Fruit fly (Drosophila melanogaster) whole organism, embryonic: Measurements from ENCODE around the gene Mst36Fb.

Experiments used
- Asciz ChIP-seq: fragments of 200-800 bp; sonication (Bioruptor generic); optimal IDR thresholded peaks from 2 replicates; lab custom pipeline; 2017; ENCODE audit warnings: missing biosample characterization, mild to moderate bottlenecking, missing genetic modification characterization, missing genetic modification reagents
- Bteb2 ChIP-seq: fragments of 200-800 bp; sonication (Bioruptor generic); optimal IDR thresholded peaks from 2 replicates; lab custom pipeline; 2016; ENCODE audit warnings: missing biosample characterization, missing genetic modification characterization
- CG10431 ChIP-seq: fragments of 200-800 bp; sonication (Bioruptor generic); optimal IDR thresholded peaks from 3 replicates; lab custom pipeline; 2018; ENCODE audit warnings: missing biosample characterization, mild to moderate bottlenecking, missing genetic modification characterization
- CG11398 ChIP-seq: fragments of 200-800 bp; sonication (Bioruptor generic); optimal IDR thresholded peaks from 2 replicates; lab custom pipeline; 2016; ENCODE audit warnings: missing biosample characterization, missing genetic modification characterization
- CG13775 ChIP-seq: fragments of 200-800 bp; sonication (Bioruptor generic); optimal IDR thresholded peaks from 3 replicates; lab custom pipeline; 2017; ENCODE audit warnings: missing biosample characterization, mild to moderate bottlenecking, missing genetic modification characterization
- CG14050 ChIP-seq: fragments of 200-800 bp; sonication (Bioruptor generic); IDR thresholded peaks from 3 replicates; pipeline ENCODE4 v1.3.6; 2022; ENCODE audit warnings: missing biosample characterization, missing genetic modification characterization
- CG1603 ChIP-seq: fragments of 200-800 bp; sonication (Bioruptor generic); optimal IDR thresholded peaks from 2 replicates; lab custom pipeline; 2019; ENCODE audit warnings: missing biosample characterization, mild to moderate bottlenecking, missing genetic modification characterization, moderate library complexity
- CG16863 ChIP-seq: fragments of 200-800 bp; sonication (Bioruptor generic); optimal IDR thresholded peaks from 3 replicates; lab custom pipeline; 2016; ENCODE audit warnings: missing biosample characterization, missing genetic modification characterization
- CG30431 ChIP-seq: fragments of 200-800 bp; sonication (Bioruptor generic); optimal IDR thresholded peaks from 2 replicates; lab custom pipeline; 2017; ENCODE audit warnings: missing biosample characterization, missing genetic modification characterization
- CG3726 ChIP-seq: fragments of 200-800 bp; sonication (Bioruptor generic); IDR thresholded peaks from 3 replicates; pipeline ENCODE4, ENCODE4 v1.3.6; 2022; ENCODE audit warnings: missing biosample characterization, missing genetic modification characterization
- CG3838 ChIP-seq: fragments of 200-800 bp; sonication (Bioruptor generic); optimal IDR thresholded peaks from 3 replicates; lab custom pipeline; 2016; ENCODE audit warnings: missing biosample characterization, missing genetic modification characterization
- CG42726 ChIP-seq: fragments of 200-800 bp; sonication (Bioruptor generic); IDR thresholded peaks from 2 replicates; pipeline ENCODE4 v1.3.6; 2022; ENCODE audit warnings: missing biosample characterization, missing genetic modification characterization; ENCODE audit not compliant: partially characterized antibody
- CG5180 ChIP-seq: fragments of 200-800 bp; sonication (Bioruptor generic); optimal IDR thresholded peaks from 3 replicates; lab custom pipeline; 2017; ENCODE audit warnings: missing biosample characterization, missing genetic modification characterization, mild to moderate bottlenecking, moderate library complexity, missing genetic modification reagents
- CG6791 ChIP-seq: fragments of 200-800 bp; sonication (Bioruptor generic); IDR thresholded peaks from 3 replicates; pipeline ENCODE4 v1.3.6; 2022; ENCODE audit warnings: missing biosample characterization, missing genetic modification characterization; ENCODE audit not compliant: partially characterized antibody
- CG6854 ChIP-seq: fragments of 200-800 bp; sonication (Bioruptor generic); optimal IDR thresholded peaks from 3 replicates; lab custom pipeline; 2017; ENCODE audit warnings: missing biosample characterization, mild to moderate bottlenecking, missing genetic modification characterization
- CG7839 ChIP-seq: fragments of 200-800 bp; sonication (Bioruptor generic); optimal IDR thresholded peaks from 3 replicates; lab custom pipeline; 2018; ENCODE audit warnings: missing biosample characterization, mild to moderate bottlenecking, missing genetic modification characterization, moderate library complexity
- CG8765 ChIP-seq: fragments of 200-800 bp; sonication (Bioruptor generic); IDR thresholded peaks from 2 replicates; pipeline ENCODE4 v1.3.6; 2022; ENCODE audit warnings: missing biosample characterization, missing genetic modification characterization
- CG9215 ChIP-seq: fragments of 200-800 bp; sonication (Bioruptor generic); IDR thresholded peaks from 2 replicates; pipeline ENCODE4 v1.3.6; 2022; ENCODE audit warnings: missing biosample characterization, missing genetic modification characterization
- CG9437 ChIP-seq: fragments of 200-800 bp; sonication (Bioruptor generic); optimal IDR thresholded peaks from 2 replicates; lab custom pipeline; 2018; ENCODE audit warnings: missing biosample characterization, mild to moderate bottlenecking, missing genetic modification characterization
- CG9609 ChIP-seq: fragments of 200-800 bp; sonication (Bioruptor generic); optimal IDR thresholded peaks from 3 replicates; lab custom pipeline; 2016; ENCODE audit warnings: missing biosample characterization, missing genetic modification characterization
- Chrac-16 ChIP-seq: fragments of 200-800 bp; sonication (Bioruptor generic); optimal IDR thresholded peaks from 3 replicates; lab custom pipeline; 2016; ENCODE audit warnings: missing biosample characterization, missing genetic modification characterization
- Dll ChIP-seq: fragments of 200-800 bp; sonication (Bioruptor generic); IDR thresholded peaks from 4 replicates; pipeline ENCODE4 v1.3.6; 2022; ENCODE audit warnings: missing biosample characterization, missing genetic modification characterization; ENCODE audit not compliant: partially characterized antibody
- Doc2 ChIP-seq: fragments of 200-800 bp; sonication (Bioruptor generic); IDR thresholded peaks from 2 replicates; pipeline ENCODE4 v1.3.6; 2022; ENCODE audit warnings: missing biosample characterization, missing genetic modification characterization
- E2f2 ChIP-seq: fragments of 200-800 bp; sonication (Bioruptor generic); IDR thresholded peaks from 2 replicates; pipeline ENCODE4 v1.3.6; 2022; ENCODE audit warnings: missing biosample characterization, missing genetic modification characterization
- Nf-YB ChIP-seq: fragments of 200-800 bp; sonication (Bioruptor generic); optimal IDR thresholded peaks from 3 replicates; lab custom pipeline; 2019; ENCODE audit warnings: missing biosample characterization, mild to moderate bottlenecking, missing genetic modification characterization, moderate library complexity
- Nf-YC ChIP-seq: fragments of 200-800 bp; optimal IDR thresholded peaks from 3 replicates; lab custom pipeline; 2019; ENCODE audit warnings: missing biosample characterization, mild to moderate bottlenecking, missing genetic modification characterization, moderate library complexity
- Oaz ChIP-seq: fragments of 200-800 bp; sonication (Bioruptor generic); IDR thresholded peaks from 2 replicates; pipeline ENCODE4 v1.3.6; 2022; ENCODE audit warnings: missing biosample characterization, missing genetic modification characterization
- Sox102F ChIP-seq: fragments of 200-800 bp; sonication (Bioruptor generic); optimal IDR thresholded peaks from 2 replicates; lab custom pipeline; 2018; ENCODE audit warnings: missing biosample characterization, mild to moderate bottlenecking, missing genetic modification characterization, moderate library complexity
- ato ChIP-seq: fragments of 200-800 bp; sonication (Bioruptor generic); IDR thresholded peaks from 2 replicates; pipeline ENCODE4 v1.3.6; 2022; ENCODE audit warnings: missing biosample characterization, missing genetic modification characterization; ENCODE audit not compliant: partially characterized antibody
- bbx ChIP-seq: fragments of 200-800 bp; sonication (Bioruptor generic); IDR thresholded peaks from 2 replicates; pipeline ENCODE4 v1.3.6; 2022; ENCODE audit warnings: missing biosample characterization, missing genetic modification characterization; ENCODE audit not compliant: partially characterized antibody
- bowl ChIP-seq: fragments of 200-800 bp; sonication (Bioruptor generic); IDR thresholded peaks from 2 replicates; pipeline ENCODE4 v1.3.6; 2022; ENCODE audit warnings: missing biosample characterization, missing genetic modification characterization
- chinmo ChIP-seq: fragments of 200-800 bp; sonication (Bioruptor generic); IDR thresholded peaks from 4 replicates; pipeline ENCODE4 v1.3.6; 2022; ENCODE audit warnings: missing biosample characterization, missing genetic modification characterization; ENCODE audit not compliant: partially characterized antibody
- danr ChIP-seq: fragments of 200-800 bp; sonication (Bioruptor generic); IDR thresholded peaks from 2 replicates; pipeline ENCODE4 v1.3.6; 2022; ENCODE audit warnings: missing biosample characterization, missing genetic modification characterization
- dimm ChIP-seq: fragments of 200-800 bp; sonication (Bioruptor generic); IDR thresholded peaks from 2 replicates; pipeline ENCODE4 v1.3.6; 2022; ENCODE audit warnings: missing biosample characterization, missing genetic modification characterization
- dmrt11E ChIP-seq: fragments of 200-800 bp; sonication (Bioruptor generic); optimal IDR thresholded peaks from 3 replicates; lab custom pipeline; 2018; ENCODE audit warnings: missing biosample characterization, mild to moderate bottlenecking, missing genetic modification characterization, moderate library complexity
- grau ChIP-seq: fragments of 200-800 bp; optimal IDR thresholded peaks from 3 replicates; lab custom pipeline; 2019; ENCODE audit warnings: missing biosample characterization, mild to moderate bottlenecking, missing genetic modification characterization, moderate library complexity
- lilli ChIP-seq: fragments of 200-800 bp; sonication (Bioruptor generic); optimal IDR thresholded peaks from 3 replicates; lab custom pipeline; 2016; ENCODE audit warnings: missing biosample characterization, missing genetic modification characterization
- nerfin-1 ChIP-seq: fragments of 200-800 bp; sonication (Bioruptor generic); optimal IDR thresholded peaks from 3 replicates; lab custom pipeline; 2019; ENCODE audit warnings: missing biosample characterization, mild to moderate bottlenecking, missing genetic modification characterization, moderate library complexity
- otp ChIP-seq: fragments of 200-800 bp; sonication (Bioruptor generic); IDR thresholded peaks from 3 replicates; pipeline ENCODE4, ENCODE4 v1.3.6; 2022; ENCODE audit warnings: missing biosample characterization, missing genetic modification characterization
- pho ChIP-seq: fragments of 200-800 bp; sonication (Bioruptor generic); optimal IDR thresholded peaks from 2 replicates; lab custom pipeline; 2016; ENCODE audit warnings: missing biosample characterization, missing genetic modification characterization
- phol ChIP-seq: fragments of 200-800 bp; sonication (Bioruptor generic); optimal IDR thresholded peaks from 3 replicates; lab custom pipeline; 2018; ENCODE audit warnings: missing biosample characterization, mild to moderate bottlenecking, missing genetic modification characterization, moderate library complexity
- scrt ChIP-seq: fragments of 200-800 bp; sonication (Bioruptor generic); optimal IDR thresholded peaks from 2 replicates; lab custom pipeline; 2018; ENCODE audit warnings: missing biosample characterization, mild to moderate bottlenecking, missing genetic modification characterization, moderate library complexity
- slou ChIP-seq: fragments of 200-800 bp; sonication (Bioruptor generic); optimal IDR thresholded peaks from 3 replicates; lab custom pipeline; 2016; ENCODE audit warnings: missing biosample characterization, missing genetic modification characterization
- sob ChIP-seq: fragments of 200-800 bp; sonication (Bioruptor generic); IDR thresholded peaks from 2 replicates; pipeline ENCODE4 v1.3.6; 2022; ENCODE audit warnings: missing biosample characterization, missing genetic modification characterization
- stwl ChIP-seq: fragments of 200-800 bp; sonication (Bioruptor generic); optimal IDR thresholded peaks from 3 replicates; lab custom pipeline; 2018; ENCODE audit warnings: missing biosample characterization, mild to moderate bottlenecking, missing genetic modification characterization, moderate library complexity
- trh ChIP-seq: fragments of 200-800 bp; sonication (Bioruptor generic); optimal IDR thresholded peaks from 2 replicates; lab custom pipeline; 2016; ENCODE audit warnings: missing biosample characterization, missing genetic modification characterization
- ttk ChIP-seq: fragments of 200-800 bp; sonication (Bioruptor generic); IDR thresholded peaks from 2 replicates; pipeline ENCODE4 v2.1.2; 2022; ENCODE audit warnings: missing biosample characterization, missing genetic modification characterization
- tup ChIP-seq: fragments of 200-800 bp; sonication (Bioruptor generic); optimal IDR thresholded peaks from 2 replicates; lab custom pipeline; 2016; ENCODE audit warnings: missing biosample characterization, mild to moderate bottlenecking, missing genetic modification characterization, moderate library complexity
- vnd ChIP-seq: fragments of 200-800 bp; sonication (Bioruptor generic); IDR thresholded peaks from 3 replicates; pipeline ENCODE4 v1.3.6; 2022; ENCODE audit warnings: missing biosample characterization, missing genetic modification characterization; ENCODE audit not compliant: partially characterized antibody
- wek ChIP-seq: fragments of 200-800 bp; sonication (Bioruptor generic); optimal IDR thresholded peaks from 3 replicates; lab custom pipeline; 2018; ENCODE audit warnings: missing biosample characterization, mild to moderate bottlenecking, missing genetic modification characterization, moderate library complexity
- zen2 ChIP-seq: fragments of 200-800 bp; sonication (Bioruptor generic); IDR thresholded peaks from 3 replicates; pipeline ENCODE4 v1.3.6; 2022; ENCODE audit warnings: missing biosample characterization, missing genetic modification characterization; ENCODE audit not compliant: partially characterized antibody

Gene Mst36Fb

DNA sequence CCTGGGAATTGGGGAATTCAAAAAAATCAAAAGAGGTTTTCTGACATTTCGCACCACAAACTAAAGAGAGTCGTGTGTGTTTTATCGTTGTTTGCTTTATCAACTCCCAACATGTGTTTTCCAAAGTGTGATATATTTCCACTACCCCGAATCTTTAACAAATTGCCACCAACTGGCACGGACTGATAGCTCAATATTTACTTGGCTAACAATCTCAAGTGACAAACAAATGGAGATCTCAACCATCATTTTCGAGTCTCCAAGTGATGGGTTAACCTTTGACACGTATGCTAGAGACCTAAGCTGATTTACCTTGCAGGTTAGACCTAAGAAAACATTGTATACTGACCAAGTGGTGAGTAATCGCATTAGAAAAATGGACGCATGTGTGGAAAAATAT is 49.4 kb downstream of the Mst36Fb start:
- no peak for TF ChIP-seq CG9609
- no peak for TF ChIP-seq Oaz (GFP tag; lab: Robert Waterston, UW)
- no peak for TF ChIP-seq Doc2 (GFP tag; lab: Robert Waterston, UW)
- no peak for TF ChIP-seq CG9437 (GFP tag; lab: Kevin White, UChicago)
- TF ChIP-seq pho (GFP tag; lab: Kevin White, UChicago), result no peak
- TF ChIP-seq Asciz (GFP tag; lab: Kevin White, UChicago), result no peak
- TF ChIP-seq CG7839 (tag; lab: Kevin White, UChicago), result no peak
- TF ChIP-seq lilli, result no peak
- TF ChIP-seq tup (GFP tag; lab: Kevin White, UChicago), result no peak
- no peak for TF ChIP-seq ttk (GFP tag; lab: Robert Waterston, UW)
- 0 out of 4 replicates have a peak, but pooled peaks have one; percentile 15 for TF ChIP-seq chinmo (GFP tag; lab: Robert Waterston, UW)
- no peak for TF ChIP-seq CG6854
- no peak for TF ChIP-seq CG30431 (GFP tag; lab: Kevin White, UChicago)
- peak; percentile 39 for TF ChIP-seq CG1603 (tag; lab: Kevin White, UChicago)
- no peak for TF ChIP-seq sob (GFP tag; lab: Robert Waterston, UW)
- no peak for TF ChIP-seq CG3838
- TF ChIP-seq Sox102F (GFP tag; lab: Kevin White, UChicago), result no peak
- no peak for TF ChIP-seq CG5180 (GFP tag; lab: Kevin White, UChicago)
- peak; percentile 49 for TF ChIP-seq dmrt11E (tag; lab: Kevin White, UChicago)
- TF ChIP-seq danr (GFP tag; lab: Robert Waterston, UW), result no peak
- no peak for TF ChIP-seq stwl (tag; lab: Kevin White, UChicago)
- TF ChIP-seq Chrac-16, result no peak
- TF ChIP-seq CG11398 (GFP tag; lab: Kevin White, UChicago), result peak; percentile 21
- TF ChIP-seq grau (tag; lab: Kevin White, UChicago), result no peak
- TF ChIP-seq Bteb2, result no peak
- no peak for TF ChIP-seq CG10431 (GFP tag; lab: Kevin White, UChicago)
- no peak for TF ChIP-seq dimm (GFP tag; lab: Robert Waterston, UW)
- no peak for TF ChIP-seq slou (GFP tag; lab: Kevin White, UChicago)
- TF ChIP-seq Nf-YC (tag; lab: Kevin White, UChicago), result no peak
- no peak for TF ChIP-seq CG6791
- no peak for TF ChIP-seq trh
- no peak for TF ChIP-seq CG3726
- TF ChIP-seq wek (GFP tag; lab: Kevin White, UChicago), result peak; percentile 50
- no peak for TF ChIP-seq ato (GFP tag; lab: Robert Waterston, UW)
- TF ChIP-seq CG8765 (GFP tag; lab: Robert Waterston, UW), result no peak
- TF ChIP-seq bowl (GFP tag; lab: Robert Waterston, UW), result no peak
- TF ChIP-seq vnd (GFP tag; lab: Robert Waterston, UW), result no peak
- TF ChIP-seq zen2 (GFP tag; lab: Robert Waterston, UW), result no peak
- no peak for TF ChIP-seq bbx (GFP tag; lab: Robert Waterston, UW)
- TF ChIP-seq CG42726 (GFP tag; lab: Robert Waterston, UW), result no peak
- 0 out of 3 replicates have a peak, but pooled peaks have one; percentile 14 for TF ChIP-seq otp (GFP tag; lab: Robert Waterston, UW)
- no peak for TF ChIP-seq Nf-YB (GFP tag; lab: Kevin White, UChicago)
- no peak for TF ChIP-seq nerfin-1 (tag; lab: Kevin White, UChicago)
- no peak for TF ChIP-seq scrt (GFP tag; lab: Kevin White, UChicago)
- TF ChIP-seq CG13775 (GFP tag; lab: Kevin White, UChicago), result no peak
- no peak for TF ChIP-seq phol (tag; lab: Kevin White, UChicago)
- TF ChIP-seq CG14050 (GFP tag; lab: Robert Waterston, UW), result no peak
- TF ChIP-seq E2f2 (GFP tag; lab: Robert Waterston, UW), result no peak
- TF ChIP-seq Dll (GFP tag; lab: Robert Waterston, UW), result no peak
- no peak for TF ChIP-seq CG16863 (GFP tag; lab: Kevin White, UChicago)
- no peak for TF ChIP-seq CG9215 (GFP tag; lab: Robert Waterston, UW)
